Worm (Caenorhabditis elegans): ENCODE measurements around the gene nhr-185.

nhr-185 gene

DNA sequence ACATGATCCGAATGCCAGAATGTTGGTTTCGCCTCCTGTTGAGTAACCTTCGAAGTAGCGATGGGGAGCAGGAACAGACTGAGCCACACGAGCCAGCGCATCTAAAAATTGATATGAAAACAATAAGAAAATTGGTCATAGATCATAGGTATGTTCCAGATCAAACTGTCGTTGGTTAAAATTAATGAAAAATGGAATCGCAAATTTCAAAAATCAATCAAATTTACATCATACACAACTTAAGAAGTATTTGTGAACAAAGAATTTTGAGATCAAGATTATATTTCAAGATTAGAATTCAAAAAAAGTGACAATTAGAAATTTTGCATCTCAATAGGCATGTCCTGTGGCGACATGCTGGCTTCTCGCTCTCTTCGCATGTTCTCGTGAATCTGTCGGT lies 43.6 kb upstream of the nhr-185 start, which contains the start of gene C17E7.9:
TSS of gene C17E7.9 (minus strand) at position 101 of the 400 bp plus-strand sequence.
- TF ChIP-seq dmd-6 (GFP tag; IDR thresholded peaks at IDR 0.05) (no peak), Y5F2A.4 (GFP tag; optimal IDR thresholded peaks at IDR 0.05) (no peak), nhr-6 (tag; optimal IDR thresholded peaks at IDR 0.05) (no peak), dmd-9 (GFP tag; IDR thresholded peaks at IDR 0.05) (no peak), nhr-237 (tag; optimal IDR thresholded peaks at IDR 0.05) (no peak)

DNA sequence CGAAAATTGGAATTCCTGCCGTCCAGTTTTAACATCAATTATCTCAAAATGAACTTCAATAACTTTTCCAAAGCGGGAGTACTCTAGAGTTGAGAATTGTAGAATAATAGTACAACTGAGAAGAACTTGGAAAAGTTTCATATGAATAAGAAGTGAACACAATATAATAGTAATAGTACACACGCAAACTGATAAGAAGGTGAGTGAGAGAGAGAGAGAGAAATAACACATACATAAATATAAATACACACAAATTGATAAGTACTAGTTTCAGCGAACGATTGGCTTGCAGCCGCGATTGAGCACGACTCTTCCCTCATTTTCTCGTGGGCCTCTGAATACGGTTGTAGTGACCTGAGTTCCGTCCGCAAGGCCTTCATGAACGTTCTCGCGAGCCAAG lies 41.9 kb upstream of the nhr-185 start, which contains the start of gene C17E7.13:
TSS of gene C17E7.13 (minus strand) at position 176 of the 400 bp plus-strand sequence.
- TF ChIP-seq madf-5 (GFP tag; IDR thresholded peaks at IDR 0.05) (no peak), dmd-8 (GFP tag; IDR thresholded peaks at IDR 0.05) (no peak), pqm-1 (tag; optimal IDR thresholded peaks at IDR 0.05) (peak; percentile 61), T26A8.4 (GFP tag; IDR thresholded peaks at IDR 0.05) (no peak), F10B5.3 (tag; optimal IDR thresholded peaks at IDR 0.05) (no peak), nhr-28 (tag; optimal IDR thresholded peaks at IDR 0.05) (peak; percentile 39), daf-16 (GFP tag; optimal IDR thresholded peaks at IDR 0.05) (no peak), daf-16 (tag; optimal IDR thresholded peaks at IDR 0.05) (peak; percentile 49), spr-1 (tag; optimal IDR thresholded peaks at IDR 0.05) (no peak), nhr-76 (tag; optimal IDR thresholded peaks at IDR 0.05) (no peak), daf-19 (GFP tag; conservative IDR thresholded peaks at IDR 0.05) (no peak), nhr-41 (GFP tag; IDR thresholded peaks at IDR 0.05) (no peak), egl-27 (tag; optimal IDR thresholded peaks at IDR 0.05) (no peak), attf-4 (tag; optimal IDR thresholded peaks at IDR 0.05) (no peak), zip-11 (GFP tag; IDR thresholded peaks at IDR 0.05) (no peak)

DNA sequence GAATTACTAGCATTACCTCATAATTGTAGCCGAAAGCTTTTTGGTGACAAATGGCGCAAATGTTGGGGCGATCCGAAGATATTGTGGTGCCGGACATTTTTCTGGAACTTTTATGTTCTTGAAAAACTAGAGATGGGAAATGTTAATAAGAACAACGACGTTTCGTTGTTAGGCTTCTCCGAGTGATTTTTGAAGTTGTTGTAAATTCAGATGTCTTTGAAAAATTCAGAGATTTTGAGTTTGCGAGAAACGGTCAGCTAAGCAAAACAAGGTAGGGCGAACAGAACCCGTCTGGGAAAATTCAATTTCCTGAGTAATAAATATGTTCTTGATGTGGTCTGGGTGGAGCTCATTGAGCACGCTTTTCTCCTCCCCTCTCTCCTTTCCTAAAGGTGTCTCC lies 38.9 kb upstream of the nhr-185 start, which contains the start of gene nhr-124:
TSS of gene nhr-124 (minus strand) at position 101 of the 400 bp plus-strand sequence.
- no peak for TF ChIP-seq dve-1 (tag; optimal IDR thresholded peaks at IDR 0.05; ENCODE audit: insufficient read depth)
- no peak for TF ChIP-seq mep-1 (tag; optimal IDR thresholded peaks at IDR 0.05)
- no peak for TF ChIP-seq nhr-25 (tag; optimal IDR thresholded peaks at IDR 0.05; ENCODE audit: borderline replicate concordance, insufficient read depth)
- TF ChIP-seq ceh-28 (tag; optimal IDR thresholded peaks at IDR 0.05): no peak
- TF ChIP-seq tra-1 (GFP tag; IDR thresholded peaks at IDR 0.05): no peak
- no peak for TF ChIP-seq tag-97 (GFP tag; IDR thresholded peaks at IDR 0.05)
- no peak for TF ChIP-seq daf-19 (GFP tag; conservative IDR thresholded peaks at IDR 0.05)
- no peak for TF ChIP-seq mdl-1 (tag; optimal IDR thresholded peaks at IDR 0.05)
- no peak for TF ChIP-seq lin-38 (GFP tag; IDR thresholded peaks at IDR 0.05)
- no peak for TF ChIP-seq rbr-2 (tag; optimal IDR thresholded peaks at IDR 0.05)
- no peak for TF ChIP-seq Y75B8A.6 (GFP tag; IDR thresholded peaks at IDR 0.05)
- no peak for TF ChIP-seq fos-1 (tag; optimal IDR thresholded peaks at IDR 0.05)
- TF ChIP-seq ztf-7 (tag; optimal IDR thresholded peaks at IDR 0.05): no peak
- TF ChIP-seq dmd-9 (GFP tag; IDR thresholded peaks at IDR 0.05): no peak
- no peak for TF ChIP-seq zip-2 (tag; optimal IDR thresholded peaks at IDR 0.05)

DNA sequence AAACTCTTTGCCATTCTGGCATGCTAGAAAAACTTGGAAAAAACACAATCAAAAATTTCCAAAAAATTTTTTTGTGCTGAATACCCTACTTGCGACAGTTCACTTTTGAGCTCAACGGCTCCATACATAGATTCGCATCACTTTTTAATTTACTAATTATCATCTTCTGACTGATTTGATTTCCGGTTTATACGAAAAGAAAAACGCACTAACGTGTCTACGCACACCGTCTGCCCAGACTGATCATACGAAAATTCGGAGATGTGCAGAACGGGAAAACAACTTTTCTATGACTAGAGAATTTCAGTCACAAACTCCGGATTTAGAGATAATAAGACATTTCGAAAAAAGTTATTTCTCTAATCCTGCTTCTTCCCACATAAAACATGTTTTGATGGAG lies 37.4 kb upstream of the nhr-185 start:
- TF ChIP-seq fos-1 (tag; optimal IDR thresholded peaks at IDR 0.05) (no peak), aha-1 (tag) (peak; percentile 90), nhr-102 (tag; optimal IDR thresholded peaks at IDR 0.05) (no peak)

DNA sequence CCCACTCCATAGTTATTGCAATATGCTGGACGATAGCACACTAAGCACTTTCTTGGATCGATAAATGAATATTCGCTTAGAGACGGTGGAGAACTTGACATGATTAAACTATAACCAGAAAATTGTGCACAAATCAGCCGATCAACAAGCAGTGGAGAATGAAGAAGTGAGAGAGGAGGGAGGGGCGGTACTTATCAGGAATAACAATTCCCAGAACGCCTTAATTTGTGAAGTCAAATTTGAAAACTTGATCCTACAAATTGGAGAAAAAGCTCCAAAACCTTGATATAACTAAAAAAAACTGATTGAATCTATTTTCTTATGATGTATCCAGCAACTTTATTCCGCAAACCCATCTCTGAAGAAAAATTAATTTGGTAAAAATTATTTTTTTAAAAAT lies 31.1 kb upstream of the nhr-185 start, which contains the start of gene nhr-159:
TSS of gene nhr-159 (minus strand) at position 101 of the 400 bp plus-strand sequence.
- TF ChIP-seq Y48G9A.11 (GFP tag; IDR thresholded peaks at IDR 0.05): no peak
- TF ChIP-seq lin-39 (tag; optimal IDR thresholded peaks at IDR 0.05): no peak
- TF ChIP-seq unc-62 (GFP tag; optimal IDR thresholded peaks at IDR 0.05 in 1 of 2): no peak
- no peak for TF ChIP-seq unc-62 (tag; optimal IDR thresholded peaks at IDR 0.05)
- TF ChIP-seq lsy-2 (tag; optimal IDR thresholded peaks at IDR 0.05): no peak
- TF ChIP-seq egl-43 (GFP tag; IDR thresholded peaks at IDR 0.05): no peak
- no peak for TF ChIP-seq F10B5.3 (tag; optimal IDR thresholded peaks at IDR 0.05)
- no peak for TF ChIP-seq zag-1 (tag; optimal IDR thresholded peaks at IDR 0.05)
- TF ChIP-seq sdz-12 (GFP tag; optimal IDR thresholded peaks at IDR 0.05): no peak
- no peak for TF ChIP-seq hmg-1.1 (GFP tag; IDR thresholded peaks at IDR 0.05)
- TF ChIP-seq madf-9 (GFP tag; conservative IDR thresholded peaks at IDR 0.05): no peak
- no peak for TF ChIP-seq fkh-10 (GFP tag; optimal IDR thresholded peaks at IDR 0.05)
- TF ChIP-seq zfp-2 (tag; optimal IDR thresholded peaks at IDR 0.05): no peak
- TF ChIP-seq vab-7 (GFP tag; IDR thresholded peaks at IDR 0.05): no peak
- TF ChIP-seq ZK337.2 (GFP tag; IDR thresholded peaks at IDR 0.05): no peak
